Fruit fly (Drosophila melanogaster) whole organism, pupa: ENCODE results near the gene Acox3.

Experiments used
- CG10348 ChIP-seq: fragments of 200-800 bp; sonication (Bioruptor generic); IDR thresholded peaks from 2 replicates; pipeline ENCODE4 v1.3.6; 2022; ENCODE audit warnings: missing biosample characterization, missing genetic modification characterization
- CG12605 ChIP-seq: fragments of 200-800 bp; sonication (Bioruptor generic); IDR thresholded peaks from 2 replicates; pipeline ENCODE4 v1.3.6; 2022; ENCODE audit warnings: missing biosample characterization, missing genetic modification characterization
- CG13204 ChIP-seq: fragments of 200-800 bp; sonication (Bioruptor generic); optimal IDR thresholded peaks from 2 replicates; lab custom pipeline; 2018; ENCODE audit warnings: missing biosample characterization, mild to moderate bottlenecking, missing genetic modification characterization, moderate library complexity
- CG14655 ChIP-seq: fragments of 200-800 bp; sonication (Bioruptor generic); optimal IDR thresholded peaks from 3 replicates; lab custom pipeline; 2017; ENCODE audit warnings: mild to moderate bottlenecking, missing biosample characterization, missing genetic modification reagents, missing genetic modification characterization
- CG15710 ChIP-seq: fragments of 200-800 bp; sonication (Bioruptor generic); optimal IDR thresholded peaks from 2 replicates; lab custom pipeline; 2018; ENCODE audit warnings: missing biosample characterization, mild to moderate bottlenecking, missing genetic modification characterization, moderate library complexity
- CG17806 ChIP-seq: fragments of 200-800 bp; sonication (Bioruptor generic); optimal IDR thresholded peaks from 2 replicates; lab custom pipeline; 2018; ENCODE audit warnings: missing biosample characterization, mild to moderate bottlenecking, missing genetic modification characterization, moderate library complexity
- CG32121 ChIP-seq: fragments of 200-800 bp; sonication (Bioruptor generic); IDR thresholded peaks from 2 replicates; pipeline ENCODE4 v1.3.6; 2022; ENCODE audit warnings: missing biosample characterization, missing genetic modification characterization
- CG34367 ChIP-seq: fragments of 200-800 bp; sonication (Bioruptor generic); optimal IDR thresholded peaks from 2 replicates; lab custom pipeline; 2018; ENCODE audit warnings: missing biosample characterization, mild to moderate bottlenecking, missing genetic modification characterization
- CG4496 ChIP-seq: fragments of 200-800 bp; sonication (Bioruptor generic); IDR thresholded peaks from 3 replicates; pipeline ENCODE4 v1.3.6; 2022; ENCODE audit warnings: missing biosample characterization, missing genetic modification characterization
- CG8159 ChIP-seq: fragments of 200-800 bp; sonication (Bioruptor generic); optimal IDR thresholded peaks from 3 replicates; lab custom pipeline; 2018; ENCODE audit warnings: missing biosample characterization, mild to moderate bottlenecking, missing genetic modification characterization, moderate library complexity
- CG8301 ChIP-seq: fragments of 200-800 bp; sonication (Bioruptor generic); optimal IDR thresholded peaks from 2 replicates; lab custom pipeline; 2018; ENCODE audit warnings: missing biosample characterization, mild to moderate bottlenecking, missing genetic modification characterization
- CG9948 ChIP-seq: fragments of 200-800 bp; sonication (Bioruptor generic); optimal IDR thresholded peaks from 2 replicates; lab custom pipeline; 2018; ENCODE audit warnings: missing biosample characterization, mild to moderate bottlenecking, missing genetic modification characterization, moderate library complexity
- D1 ChIP-seq: fragments of 200-800 bp; sonication (Bioruptor generic); optimal IDR thresholded peaks from 2 replicates; lab custom pipeline; 2018; ENCODE audit warnings: missing biosample characterization, mild to moderate bottlenecking, missing genetic modification characterization, moderate library complexity
- EcR ChIP-seq: fragments of 200-800 bp; sonication (Bioruptor generic); optimal IDR thresholded peaks from 3 replicates; lab custom pipeline; 2019; ENCODE audit warnings: missing biosample characterization, missing genetic modification characterization, mild to moderate bottlenecking, moderate library complexity, missing genetic modification reagents
- Ets98B ChIP-seq: fragments of 200-800 bp; sonication (Bioruptor generic); IDR thresholded peaks from 2 replicates; pipeline ENCODE4 v1.3.6; 2022; ENCODE audit warnings: missing biosample characterization, missing genetic modification characterization
- Pif1A ChIP-seq: fragments of 200-800 bp; sonication (Bioruptor generic); optimal IDR thresholded peaks from 3 replicates; lab custom pipeline; 2016; ENCODE audit warnings: missing biosample characterization, missing genetic modification characterization
- Pif1B ChIP-seq: fragments of 200-800 bp; sonication (Bioruptor generic); optimal IDR thresholded peaks from 3 replicates; lab custom pipeline; 2016; ENCODE audit warnings: missing biosample characterization, missing genetic modification characterization
- Snoo ChIP-seq: fragments of 200-800 bp; sonication (Bioruptor generic); optimal IDR thresholded peaks from 3 replicates; lab custom pipeline; 2017; ENCODE audit warnings: missing biosample characterization, mild to moderate bottlenecking, missing genetic modification characterization, inconsistent platforms
- fd96Ca ChIP-seq: fragments of 200-800 bp; sonication (Bioruptor generic); IDR thresholded peaks from 3 replicates; pipeline ENCODE4 v1.3.6; 2022; ENCODE audit warnings: missing biosample characterization, missing genetic modification characterization
- gl ChIP-seq: fragments of 200-800 bp; sonication (Bioruptor generic); optimal IDR thresholded peaks from 2 replicates; lab custom pipeline; 2018; ENCODE audit warnings: missing biosample characterization, mild to moderate bottlenecking, missing genetic modification characterization
- rn ChIP-seq: fragments of 200-800 bp; sonication (Bioruptor generic); IDR thresholded peaks from 2 replicates; pipeline ENCODE4 v1.3.6; 2022; ENCODE audit warnings: missing biosample characterization, missing genetic modification characterization

The Acox3 gene

dm6 chr2L:6387068-6387467 is 61.1 kb downstream of the Acox3 start:
- TF ChIP-seq CG13204 (no peak), rn (no peak), CG4496 (no peak), CG17806 (no peak), CG10348 (GFP tag; lab: Robert Waterston, UW) (no peak), Snoo (tag; lab: Kevin White, UChicago) (no peak), Ets98B (GFP tag; lab: Robert Waterston, UW) (no peak), CG32121 (no peak), gl (tag; lab: Kevin White, UChicago) (no peak), CG34367 (no peak), Pif1B (no peak), fd96Ca (GFP tag; lab: Robert Waterston, UW) (no peak), CG9948 (tag; lab: Kevin White, UChicago) (no peak), D1 (tag; lab: Kevin White, UChicago) (no peak), CG15710 (no peak), Pif1A (GFP tag; lab: Kevin White, UChicago) (no peak), CG8159 (tag; lab: Kevin White, UChicago) (no peak), CG12605 (GFP tag; lab: Robert Waterston, UW) (no peak)
- TF ChIP-seq, all 21 proteins: peak for 0

- TF ChIP-seq Snoo (tag; lab: Kevin White, UChicago) (no peak), EcR (GFP tag; lab: Kevin White, UChicago) (peak; percentile 56)
These were observed 62.8 kb downstream of the Acox3 start, which contains the start of gene Nepl6 for dm6 chr2L:6385409-6385808. TSS of gene Nepl6 (minus strand) at chr2L:6385512.

dm6 chr2L:6380966-6381365 is 67.2 kb downstream of the Acox3 start, which contains the start of gene Nepl5:
TSS of gene Nepl5 (plus strand) at chr2L:6381266.
- no peak for TF ChIP-seq CG8159 (tag; lab: Kevin White, UChicago)
- TF ChIP-seq EcR (GFP tag; lab: Kevin White, UChicago): no peak
- TF ChIP-seq rn: no peak
- no peak for TF ChIP-seq CG14655
- TF ChIP-seq CG8301 (tag; lab: Kevin White, UChicago): no peak
- no peak for TF ChIP-seq CG13204
- no peak for TF ChIP-seq CG10348 (GFP tag; lab: Robert Waterston, UW)
- TF ChIP-seq Pif1A (GFP tag; lab: Kevin White, UChicago): no peak
- TF ChIP-seq CG15710: no peak
- no peak for TF ChIP-seq CG4496

dm6 chr2L:6379197-6379596 is 69.0 kb downstream of the Acox3 start:
- peak; percentile 6 for TF ChIP-seq CG8159 (tag; lab: Kevin White, UChicago)
- no peak for TF ChIP-seq gl (tag; lab: Kevin White, UChicago)
- TF ChIP-seq CG12605 (GFP tag; lab: Robert Waterston, UW): no peak
- TF ChIP-seq CG10348 (GFP tag; lab: Robert Waterston, UW): no peak
